Worm (Caenorhabditis elegans) whole organism, L4/young adult: ENCODE results near the gene pde-12.

Experiments used
- W03F9.2 ChIP-seq: fragments of 150-350 bp; optimal IDR thresholded peaks from 2 replicates; lab custom pipeline; 2014; ENCODE audit warnings: missing biosample characterization, missing genetic modification characterization
- dao-5 ChIP-seq: sonication (generic microtip); optimal IDR thresholded peaks from 2 replicates; lab custom pipeline; 2016; ENCODE audit warnings: missing genotype, missing genetic modification characterization, moderate library complexity, missing compliant biosample characterization
- him-1 ChIP-seq: sonication (generic microtip); optimal IDR thresholded peaks from 2 replicates; lab custom pipeline; 2016; ENCODE audit warnings: missing genotype, missing genetic modification reagents, missing genetic modification characterization, missing compliant biosample characterization

The pde-12 gene

ce11 chrIII:10794049-10794448 is 50.8 kb downstream of the pde-12 start, which contains the start of gene clec-163:
clec-163 (plus strand) TSS chrIII:10794349.
- TF ChIP-seq W03F9.2 (tag; lab: Kevin White, UChicago) (no peak), him-1 (tag; lab: Kevin White, UChicago) (no peak), dao-5 (no peak)

DNA sequence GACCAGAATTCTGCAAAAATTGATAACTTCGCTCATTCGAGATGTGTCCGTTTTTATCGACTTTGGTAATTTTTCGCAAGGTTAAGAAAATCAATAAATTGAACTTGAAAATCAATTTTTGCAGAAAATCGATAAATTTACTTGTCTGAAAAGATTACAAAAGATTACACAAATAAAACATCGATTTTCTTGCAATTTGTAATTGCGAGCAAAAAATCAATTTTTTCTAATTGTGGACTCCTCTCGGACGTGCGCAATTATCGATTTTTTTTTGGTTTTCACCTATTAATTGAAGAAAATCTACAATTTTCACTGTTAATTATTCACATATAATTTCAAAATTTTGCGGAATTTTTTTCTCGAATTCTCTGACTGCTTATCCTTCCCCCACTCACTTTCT is 53.6 kb downstream of the pde-12 start:
- TF ChIP-seq dao-5 (no peak), him-1 (tag; lab: Kevin White, UChicago) (no peak), W03F9.2 (tag; lab: Kevin White, UChicago) (no peak)
